Fruit fly (Drosophila melanogaster) whole organism, embryonic: ENCODE results near the gene Arl6IP1.
A peak's percentile ranks its signal among the peaks of the same experiment; 100 is the strongest.

Experiments used
- Ada2b ChIP-seq: fragments of 200-800 bp; sonication (Bioruptor generic); IDR thresholded peaks from 2 replicates; pipeline ENCODE4 v1.3.6; 2022; ENCODE audit warnings: missing biosample characterization, missing genetic modification characterization
- CG10431 ChIP-seq: fragments of 200-800 bp; sonication (Bioruptor generic); optimal IDR thresholded peaks from 3 replicates; lab custom pipeline; 2018; ENCODE audit warnings: missing biosample characterization, mild to moderate bottlenecking, missing genetic modification characterization
- CG10543 ChIP-seq: fragments of 200-800 bp; sonication (Bioruptor generic); optimal IDR thresholded peaks from 3 replicates; lab custom pipeline; 2017; ENCODE audit warnings: missing biosample characterization, mild to moderate bottlenecking, missing genetic modification characterization, moderate library complexity
- CG10565 ChIP-seq: fragments of 200-800 bp; sonication (Bioruptor generic); optimal IDR thresholded peaks from 3 replicates; lab custom pipeline; 2016; ENCODE audit warnings: missing biosample characterization, mild to moderate bottlenecking, missing genetic modification characterization
- CG13296 ChIP-seq: fragments of 200-800 bp; sonication (Bioruptor generic); optimal IDR thresholded peaks from 3 replicates; lab custom pipeline; 2018; ENCODE audit warnings: missing biosample characterization, mild to moderate bottlenecking, missing genetic modification characterization
- CG14710 ChIP-seq: fragments of 200-800 bp; sonication (Bioruptor generic); optimal IDR thresholded peaks from 3 replicates; lab custom pipeline; 2019; ENCODE audit warnings: missing biosample characterization, mild to moderate bottlenecking, missing genetic modification characterization, moderate library complexity
- CG14965 ChIP-seq: fragments of 200-800 bp; sonication (Bioruptor generic); optimal IDR thresholded peaks from 2 replicates; lab custom pipeline; 2016; ENCODE audit warnings: missing biosample characterization, missing genetic modification characterization, borderline replicate concordance
- CG2199 ChIP-seq: fragments of 200-800 bp; sonication (Bioruptor generic); IDR thresholded peaks from 3 replicates; pipeline ENCODE4 v1.3.6; 2022; ENCODE audit warnings: missing biosample characterization, missing genetic modification characterization
- CG34224 ChIP-seq: fragments of 200-800 bp; sonication (Bioruptor generic); IDR thresholded peaks from 3 replicates; pipeline ENCODE4 v1.3.6; 2022; ENCODE audit warnings: missing biosample characterization, missing genetic modification characterization; ENCODE audit not compliant: partially characterized antibody
- CG4707 ChIP-seq: fragments of 200-800 bp; sonication (Bioruptor generic); optimal IDR thresholded peaks from 2 replicates; lab custom pipeline; 2018; ENCODE audit warnings: missing biosample characterization, mild to moderate bottlenecking, missing genetic modification characterization, moderate library complexity
- CG6272 ChIP-seq: fragments of 200-800 bp; sonication (Bioruptor generic); IDR thresholded peaks from 2 replicates; pipeline ENCODE4 v1.3.6; 2022; ENCODE audit warnings: missing biosample characterization, missing genetic modification characterization
- CG7271 ChIP-seq: fragments of 200-800 bp; sonication (Bioruptor generic); optimal IDR thresholded peaks from 2 replicates; lab custom pipeline; 2018; ENCODE audit warnings: missing biosample characterization, mild to moderate bottlenecking, missing genetic modification characterization, moderate library complexity
- CG7963 ChIP-seq: fragments of 200-800 bp; sonication (Bioruptor generic); IDR thresholded peaks from 3 replicates; pipeline ENCODE4 v1.3.6; 2022; ENCODE audit warnings: missing biosample characterization, missing genetic modification characterization; ENCODE audit not compliant: partially characterized antibody
- CG9932 ChIP-seq: fragments of 200-800 bp; sonication (Bioruptor generic); IDR thresholded peaks from 2 replicates; pipeline ENCODE4 v1.3.6; 2022; ENCODE audit warnings: missing biosample characterization, missing genetic modification characterization
- CkIIα-i1 ChIP-seq: fragments of 200-800 bp; sonication (Bioruptor generic); IDR thresholded peaks from 2 replicates; pipeline ENCODE4 v1.3.6; 2022; ENCODE audit warnings: missing biosample characterization, missing genetic modification characterization
- Meics ChIP-seq: fragments of 200-800 bp; sonication (Bioruptor generic); optimal IDR thresholded peaks from 2 replicates; lab custom pipeline; 2017; ENCODE audit warnings: missing biosample characterization, mild to moderate bottlenecking, missing genetic modification characterization
- NC2β ChIP-seq: fragments of 200-800 bp; sonication (Bioruptor generic); optimal IDR thresholded peaks from 2 replicates; lab custom pipeline; 2016; ENCODE audit warnings: missing biosample characterization, missing genetic modification characterization
- Neu2 ChIP-seq: fragments of 200-800 bp; sonication (Bioruptor generic); optimal IDR thresholded peaks from 3 replicates; lab custom pipeline; 2016; ENCODE audit warnings: missing biosample characterization, missing genetic modification characterization, borderline replicate concordance
- Nf-YB ChIP-seq: fragments of 200-800 bp; sonication (Bioruptor generic); optimal IDR thresholded peaks from 3 replicates; lab custom pipeline; 2019; ENCODE audit warnings: missing biosample characterization, mild to moderate bottlenecking, missing genetic modification characterization, moderate library complexity
- Nf-YC ChIP-seq: fragments of 200-800 bp; optimal IDR thresholded peaks from 3 replicates; lab custom pipeline; 2019; ENCODE audit warnings: missing biosample characterization, mild to moderate bottlenecking, missing genetic modification characterization, moderate library complexity
- Rfx ChIP-seq: fragments of 200-800 bp; sonication (Bioruptor generic); IDR thresholded peaks from 2 replicates; pipeline ENCODE4 v1.3.6; 2022; ENCODE audit warnings: missing biosample characterization, missing genetic modification characterization
- Spps ChIP-seq: fragments of 200-800 bp; sonication (Bioruptor generic); optimal IDR thresholded peaks from 2 replicates; lab custom pipeline; 2018; ENCODE audit warnings: missing biosample characterization, mild to moderate bottlenecking, missing genetic modification characterization
- Sry-δ ChIP-seq: fragments of 200-800 bp; sonication (Bioruptor generic); optimal IDR thresholded peaks from 2 replicates; lab custom pipeline; 2016; ENCODE audit warnings: missing biosample characterization, missing genetic modification characterization
- abd-A ChIP-seq: fragments of 200-800 bp; sonication (Bioruptor generic); optimal IDR thresholded peaks from 3 replicates; lab custom pipeline; 2019; ENCODE audit warnings: missing biosample characterization, mild to moderate bottlenecking, missing genetic modification characterization, moderate library complexity
- chif ChIP-seq, 2 experiments: fragments of 200-800 bp; sonication (Bioruptor generic); optimal IDR thresholded peaks; 3 replicates each; lab custom pipeline; 2016; ENCODE audit warnings: missing biosample characterization in 2 of 2, missing genetic modification characterization in 2 of 2
- chinmo ChIP-seq: fragments of 200-800 bp; sonication (Bioruptor generic); IDR thresholded peaks from 4 replicates; pipeline ENCODE4 v1.3.6; 2022; ENCODE audit warnings: missing biosample characterization, missing genetic modification characterization; ENCODE audit not compliant: partially characterized antibody
- crc ChIP-seq: fragments of 200-800 bp; sonication (Bioruptor generic); optimal IDR thresholded peaks from 2 replicates; lab custom pipeline; 2016; ENCODE audit warnings: missing biosample characterization, missing genetic modification characterization
- disco-r ChIP-seq: fragments of 200-800 bp; sonication (Bioruptor generic); optimal IDR thresholded peaks from 2 replicates; lab custom pipeline; 2016; ENCODE audit warnings: missing biosample characterization, missing genetic modification characterization
- dm ChIP-seq: fragments of 200-800 bp; sonication (Bioruptor generic); optimal IDR thresholded peaks from 3 replicates; lab custom pipeline; 2016; ENCODE audit warnings: missing biosample characterization, missing genetic modification characterization
- fd102C ChIP-seq: fragments of 200-800 bp; sonication (Bioruptor generic); optimal IDR thresholded peaks from 2 replicates; lab custom pipeline; 2018; ENCODE audit warnings: missing biosample characterization, mild to moderate bottlenecking, missing genetic modification characterization, moderate library complexity
- gce ChIP-seq: fragments of 200-800 bp; sonication (Bioruptor generic); IDR thresholded peaks from 3 replicates; pipeline ENCODE4 v1.3.6; 2022; ENCODE audit warnings: missing biosample characterization, missing genetic modification characterization
- gfzf ChIP-seq: fragments of 200-800 bp; sonication (Bioruptor generic); optimal IDR thresholded peaks from 2 replicates; lab custom pipeline; 2016; ENCODE audit warnings: missing biosample characterization, mild to moderate bottlenecking, missing genetic modification characterization, moderate library complexity
- kah ChIP-seq: fragments of 200-800 bp; sonication (Bioruptor generic); optimal IDR thresholded peaks from 2 replicates; lab custom pipeline; 2018; ENCODE audit warnings: missing biosample characterization, mild to moderate bottlenecking, missing genetic modification characterization
- kay ChIP-seq: fragments of 200-800 bp; sonication (Bioruptor generic); optimal IDR thresholded peaks from 2 replicates; lab custom pipeline; 2016; ENCODE audit warnings: missing biosample characterization, missing genetic modification characterization
- kni ChIP-seq: fragments of 200-800 bp; sonication (Bioruptor generic); optimal IDR thresholded peaks from 3 replicates; lab custom pipeline; 2017; ENCODE audit warnings: mild to moderate bottlenecking, missing biosample characterization, missing genetic modification reagents, missing genetic modification characterization
- oc ChIP-seq: fragments of 200-800 bp; sonication (Bioruptor generic); optimal IDR thresholded peaks from 2 replicates; lab custom pipeline; 2018; ENCODE audit warnings: missing biosample characterization, mild to moderate bottlenecking, missing genetic modification characterization, moderate library complexity
- phol ChIP-seq: fragments of 200-800 bp; sonication (Bioruptor generic); optimal IDR thresholded peaks from 3 replicates; lab custom pipeline; 2018; ENCODE audit warnings: missing biosample characterization, mild to moderate bottlenecking, missing genetic modification characterization, moderate library complexity
- rib ChIP-seq: fragments of 200-800 bp; sonication (Bioruptor generic); IDR thresholded peaks from 2 replicates; pipeline ENCODE4 v1.3.6; 2022; ENCODE audit warnings: missing biosample characterization, missing genetic modification characterization
- sens-2 ChIP-seq: fragments of 200-800 bp; sonication (Bioruptor generic); IDR thresholded peaks from 2 replicates; pipeline ENCODE4 v1.3.6; 2022; ENCODE audit warnings: missing biosample characterization, missing genetic modification characterization
- seq ChIP-seq: fragments of 200-800 bp; sonication (Bioruptor generic); IDR thresholded peaks from 2 replicates; pipeline ENCODE4 v1.3.6; 2022; ENCODE audit warnings: missing biosample characterization, missing genetic modification characterization
- sisA ChIP-seq: fragments of 200-800 bp; sonication (Bioruptor generic); IDR thresholded peaks from 2 replicates; pipeline ENCODE4 v1.3.6; 2022; ENCODE audit warnings: missing biosample characterization, missing genetic modification characterization
- sob ChIP-seq: fragments of 200-800 bp; sonication (Bioruptor generic); IDR thresholded peaks from 2 replicates; pipeline ENCODE4 v1.3.6; 2022; ENCODE audit warnings: missing biosample characterization, missing genetic modification characterization
- sqz ChIP-seq: fragments of 200-800 bp; sonication (Bioruptor generic); optimal IDR thresholded peaks from 3 replicates; lab custom pipeline; 2018; ENCODE audit warnings: missing biosample characterization, mild to moderate bottlenecking, missing genetic modification characterization
- trem ChIP-seq: fragments of 200-800 bp; optimal IDR thresholded peaks from 3 replicates; lab custom pipeline; 2019; ENCODE audit warnings: missing biosample characterization, mild to moderate bottlenecking, missing genetic modification characterization, moderate library complexity
- zen ChIP-seq: fragments of 200-800 bp; sonication (Bioruptor generic); optimal IDR thresholded peaks from 3 replicates; lab custom pipeline; 2018; ENCODE audit warnings: missing biosample characterization, mild to moderate bottlenecking, missing genetic modification characterization, moderate library complexity

The Arl6IP1 gene

DNA sequence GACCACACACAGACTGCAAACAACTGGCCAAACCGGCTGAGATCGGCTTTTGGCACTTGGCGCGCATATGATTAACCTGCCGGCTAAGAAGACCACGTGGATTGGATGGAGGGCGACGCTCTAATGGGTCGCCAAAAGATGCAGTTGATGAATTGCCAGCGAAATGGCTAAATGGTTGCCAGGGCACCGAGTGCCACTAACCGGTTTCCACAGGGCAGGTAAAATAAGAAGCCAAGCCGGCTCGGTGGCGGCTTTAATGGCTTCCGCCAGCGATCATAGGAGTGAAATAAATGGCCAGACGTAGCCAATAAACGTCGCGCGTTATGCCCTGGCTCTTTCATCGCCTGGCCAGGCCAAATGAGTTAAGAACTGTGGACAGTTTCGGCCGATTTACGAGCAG lies 34.5 kb downstream of the Arl6IP1 start:
- TF ChIP-seq rib = no peak
- TF ChIP-seq zen (tag; lab: Kevin White, UChicago) = peak; percentile 55
- peak; percentile 80 for TF ChIP-seq Nf-YC (tag; lab: Kevin White, UChicago)
- TF ChIP-seq kay = no peak
- no peak for TF ChIP-seq gce (GFP tag; lab: Robert Waterston, UW)
- TF ChIP-seq trem (tag; lab: Kevin White, UChicago) = no peak
- no peak for TF ChIP-seq CG10543 (GFP tag; lab: Kevin White, UChicago)
- TF ChIP-seq Spps (tag; lab: Kevin White, UChicago) = no peak
- peak; percentile 69 for TF ChIP-seq abd-A
- no peak for TF ChIP-seq CG10431
- peak; percentile 86; the same call in 2 of the 4 replicates for TF ChIP-seq chinmo (GFP tag; lab: Robert Waterston, UW)
- TF ChIP-seq oc (tag; lab: Kevin White, UChicago) = no peak
- peak; percentile 51 for TF ChIP-seq kni (GFP tag; lab: Kevin White, UChicago)
- TF ChIP-seq Rfx (GFP tag; lab: Robert Waterston, UW) = no peak
- TF ChIP-seq sqz (GFP tag; lab: Kevin White, UChicago) = no peak
- no peak for TF ChIP-seq CG9932
- no peak for TF ChIP-seq CG34224 (GFP tag; lab: Robert Waterston, UW)
- no peak for TF ChIP-seq Neu2
- no peak for TF ChIP-seq fd102C (GFP tag; lab: Kevin White, UChicago)
- no peak for TF ChIP-seq CG7963 (GFP tag; lab: Robert Waterston, UW)
- TF ChIP-seq Nf-YB (GFP tag; lab: Kevin White, UChicago) = peak; percentile 87

DNA sequence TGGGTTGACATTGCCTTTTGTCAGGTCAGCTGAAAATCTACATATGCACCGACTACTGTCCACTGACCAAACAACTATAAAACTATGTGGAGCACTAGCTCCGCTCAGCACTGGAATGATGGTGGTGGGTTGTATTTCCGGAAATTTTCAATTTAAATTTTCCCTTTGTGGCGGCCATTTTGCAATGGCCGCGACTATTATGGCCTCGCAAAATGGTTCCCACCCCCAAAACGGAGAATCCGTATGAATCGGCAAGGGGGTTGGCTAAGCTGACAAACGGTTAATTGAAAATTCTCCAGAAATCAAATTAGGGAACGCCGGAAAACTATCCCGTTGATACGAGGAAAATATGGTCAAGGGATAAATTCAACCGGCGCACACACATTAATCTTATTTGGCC lies 39.5 kb downstream of the Arl6IP1 start:
- TF ChIP-seq CG34224 (GFP tag; lab: Robert Waterston, UW) (no peak), CG2199 (GFP tag; lab: Robert Waterston, UW) (no peak), crc (no peak), sisA (GFP tag; lab: Robert Waterston, UW) (no peak), CkIIα-i1 (GFP tag; lab: Robert Waterston, UW) (no peak), CG10565 (GFP tag; lab: Kevin White, UChicago) (no peak), sens-2 (GFP tag; lab: Robert Waterston, UW) (no peak), Meics (GFP tag; lab: Kevin White, UChicago) (no peak), disco-r (GFP tag; lab: Kevin White, UChicago) (no peak), CG13296 (GFP tag; lab: Kevin White, UChicago) (no peak), Nf-YC (tag; lab: Kevin White, UChicago) (peak; percentile 62), seq (peak; percentile 86; the same call in 1 of the 2 replicates), CG14710 (no peak), sob (GFP tag; lab: Robert Waterston, UW) (no peak), kah (no peak), gfzf (no peak), phol (tag; lab: Kevin White, UChicago) (peak; percentile 86), CG4707 (GFP tag; lab: Kevin White, UChicago) (no peak), CG7271 (tag; lab: Kevin White, UChicago) (no peak), CG6272 (no peak), Nf-YB (GFP tag; lab: Kevin White, UChicago) (peak; percentile 55), kni (GFP tag; lab: Kevin White, UChicago) (peak; percentile 16), CG14965 (GFP tag; lab: Kevin White, UChicago) (no peak), chif (GFP tag; optimal IDR thresholded peaks at IDR 0.05; lab: Kevin White, UChicago) (no peak), oc (tag; lab: Kevin White, UChicago) (no peak), Sry-δ (GFP tag; lab: Kevin White, UChicago) (no peak), Ada2b (GFP tag; lab: Robert Waterston, UW) (no peak), dm (GFP tag; lab: Kevin White, UChicago) (no peak), NC2β (GFP tag; lab: Kevin White, UChicago) (no peak)
